Worm (Caenorhabditis elegans) whole organism, L1 larva: Measurements from ENCODE around the gene T05H10.8.

ENCODE experiments used
- egl-27 ChIP-seq, 2 experiments: fragments of 150-350 bp in 1 of 2; sonication (generic microtip); optimal IDR thresholded peaks; 3 replicates each; lab custom pipeline; 2017 to 2018; ENCODE audit warnings: missing biosample characterization in 2 of 2, missing genetic modification characterization in 2 of 2, missing genetic modification reagents in 2 of 2
- grh-1 ChIP-seq: fragments of 200-800 bp; sonication (Bioruptor generic); IDR thresholded peaks from 2 replicates; pipeline ENCODE4 v1.3.6; 2022; ENCODE audit warnings: missing genetic modification reagents, missing genetic modification characterization, missing compliant biosample characterization
- hlh-4 ChIP-seq: sonication (generic microtip); optimal IDR thresholded peaks from 2 replicates; lab custom pipeline; 2016; ENCODE audit warnings: mild to moderate bottlenecking, missing genetic modification characterization, missing compliant biosample characterization
- nhr-237 ChIP-seq: fragments of 150-350 bp; optimal IDR thresholded peaks from 2 replicates; lab custom pipeline; 2014; ENCODE audit warnings: missing biosample characterization, missing genetic modification characterization
- pqm-1 ChIP-seq: sonication (generic microtip); optimal IDR thresholded peaks from 3 replicates; lab custom pipeline; 2017; ENCODE audit warnings: missing biosample characterization, missing genetic modification characterization
- tbx-2 ChIP-seq: sonication (generic microtip); optimal IDR thresholded peaks from 2 replicates; lab custom pipeline; 2016; ENCODE audit warnings: missing genetic modification characterization, missing compliant biosample characterization
- zag-1 ChIP-seq: fragments of 150-350 bp; optimal IDR thresholded peaks from 2 replicates; lab custom pipeline; 2014; ENCODE audit warnings: missing biosample characterization, missing genetic modification characterization

DNA sequence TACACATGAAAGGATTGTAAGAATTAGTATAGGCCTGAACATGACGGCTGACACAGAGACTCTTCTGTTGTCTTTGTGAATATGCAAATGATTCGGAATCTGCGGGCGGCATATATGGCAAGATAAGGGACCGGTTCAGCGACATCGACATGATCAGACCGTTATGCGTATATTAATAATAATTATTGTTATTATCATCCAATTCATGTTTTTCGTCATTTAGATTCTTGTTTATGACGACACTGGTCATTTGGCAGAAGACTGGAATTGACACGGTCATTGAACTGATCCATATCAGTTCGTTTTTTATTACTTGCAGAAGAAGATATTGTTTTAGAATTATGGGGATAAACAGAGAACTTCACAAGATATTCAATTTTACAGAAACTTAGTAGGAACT, 8.4 kb upstream of the T05H10.8 start, which contains the start of gene mtre-1:
- TF ChIP-seq egl-27 (tag; optimal IDR thresholded peaks at IDR 0.05; lab: Kevin White, UChicago) = no peak
- TF ChIP-seq grh-1 (GFP tag; lab: Robert Waterston, UW) = no peak
- TF ChIP-seq pqm-1 = no peak
- no peak for TF ChIP-seq tbx-2 (tag; lab: Kevin White, UChicago)
- TF ChIP-seq hlh-4 (tag; lab: Kevin White, UChicago) = no peak
- TF ChIP-seq zag-1 (tag; lab: Kevin White, UChicago) = no peak
- TF ChIP-seq nhr-237 = no peak
